Fruit fly (Drosophila melanogaster) Kc167 (cell line): ENCODE results near the gene Uba2.

Experiments used
- Sin3A ChIP-seq: fragments of >200 bp; optimal IDR thresholded peaks from 2 replicates; lab custom pipeline; 2018; ENCODE audit warnings: missing external identifiers
- h ChIP-seq: fragments of >200 bp; optimal IDR thresholded peaks from 3 replicates; lab custom pipeline; 2018; ENCODE audit warnings: missing external identifiers
- psq ChIP-seq: fragments of >200 bp; optimal IDR thresholded peaks from 2 replicates; lab custom pipeline; 2017; ENCODE audit warnings: missing external identifiers

DNA sequence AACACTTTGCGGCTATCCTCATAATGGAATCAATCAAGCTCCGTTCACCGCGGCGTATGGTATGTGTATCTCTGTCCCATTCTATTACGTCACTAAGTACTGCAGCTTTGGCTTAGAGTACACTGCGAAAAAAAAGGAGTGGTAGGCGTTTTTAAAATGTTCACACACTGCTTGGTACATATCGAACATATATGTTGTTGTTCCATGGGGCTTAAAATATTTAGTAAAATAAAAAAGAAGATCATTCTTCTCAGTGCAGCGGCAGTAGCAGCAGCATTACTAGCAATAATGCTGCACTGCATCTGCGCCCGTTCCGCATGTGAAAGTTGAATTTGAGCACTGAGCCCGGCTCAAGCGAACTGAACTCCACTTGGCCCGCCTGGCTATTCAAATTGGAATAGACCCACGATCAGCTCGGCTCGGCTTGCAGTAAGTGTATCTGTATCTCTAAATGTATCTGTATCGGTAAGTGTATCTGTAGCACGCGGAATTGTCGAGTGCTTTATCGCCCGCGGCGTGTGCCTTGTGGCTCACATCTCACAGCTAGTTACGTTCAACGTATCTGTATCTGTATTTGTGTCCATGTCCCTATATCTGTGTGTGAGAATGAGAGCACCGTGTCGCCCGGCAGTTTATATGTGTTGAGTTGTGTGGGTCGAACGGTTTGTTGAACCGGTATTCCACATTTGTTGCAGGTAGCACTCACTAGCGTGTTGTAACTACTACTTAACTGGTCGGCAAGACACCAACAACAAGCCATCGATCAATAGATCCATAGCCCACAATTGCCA, 25.8 kb upstream of the Uba2 start:
- TF ChIP-seq h (no peak), Sin3A (lab: Kevin White, UChicago) (no peak), psq (no peak)
